Fruit fly (Drosophila melanogaster) whole organism, embryonic: Measurements from ENCODE around the gene Alp13.

ENCODE experiments used
- BEAF-32 ChIP-seq: fragments of 200-800 bp; sonication (Bioruptor generic); optimal IDR thresholded peaks from 3 replicates; lab custom pipeline; 2017; ENCODE audit warnings: missing biosample characterization, missing genetic modification characterization, mild to moderate bottlenecking, moderate library complexity, missing genetic modification reagents
- CG10209 ChIP-seq: fragments of 200-800 bp; sonication (Bioruptor generic); optimal IDR thresholded peaks from 3 replicates; lab custom pipeline; 2017; ENCODE audit warnings: missing biosample characterization, mild to moderate bottlenecking, missing genetic modification characterization, missing genetic modification reagents
- CG10959 ChIP-seq: fragments of 200-800 bp; sonication (Bioruptor generic); IDR thresholded peaks from 2 replicates; pipeline ENCODE4 v1.3.6; 2022; ENCODE audit warnings: missing biosample characterization, missing genetic modification characterization
- CG10979 ChIP-seq: fragments of 200-800 bp; sonication (Bioruptor generic); optimal IDR thresholded peaks from 2 replicates; lab custom pipeline; 2018; ENCODE audit warnings: missing biosample characterization, mild to moderate bottlenecking, missing genetic modification characterization, moderate library complexity
- CG11093 ChIP-seq: fragments of 200-800 bp; sonication (Bioruptor generic); IDR thresholded peaks from 3 replicates; pipeline ENCODE4 v1.3.6; 2022; ENCODE audit warnings: missing biosample characterization, missing genetic modification characterization
- CG11398 ChIP-seq: fragments of 200-800 bp; sonication (Bioruptor generic); optimal IDR thresholded peaks from 2 replicates; lab custom pipeline; 2016; ENCODE audit warnings: missing biosample characterization, missing genetic modification characterization
- CG11723 ChIP-seq: fragments of 200-800 bp; sonication (Bioruptor generic); optimal IDR thresholded peaks from 2 replicates; lab custom pipeline; 2017; ENCODE audit warnings: missing biosample characterization, mild to moderate bottlenecking, missing genetic modification characterization
- CG12744 ChIP-seq: fragments of 200-800 bp; sonication (Bioruptor generic); optimal IDR thresholded peaks from 2 replicates; lab custom pipeline; 2016; ENCODE audit warnings: missing biosample characterization, missing genetic modification characterization
- CG1529 ChIP-seq: fragments of 200-800 bp; sonication (Bioruptor generic); optimal IDR thresholded peaks from 3 replicates; lab custom pipeline; 2018; ENCODE audit warnings: missing biosample characterization, missing genetic modification characterization
- CG17328 ChIP-seq: fragments of 200-800 bp; sonication (Bioruptor generic); IDR thresholded peaks from 2 replicates; pipeline ENCODE4 v1.3.6; 2022; ENCODE audit warnings: missing biosample characterization, missing genetic modification characterization
- CG17361 ChIP-seq: fragments of 200-800 bp; sonication (Bioruptor generic); IDR thresholded peaks from 3 replicates; pipeline ENCODE4 v1.3.6; 2022; ENCODE audit warnings: missing biosample characterization, missing genetic modification characterization
- CG18011 ChIP-seq: fragments of 200-800 bp; sonication (Bioruptor generic); optimal IDR thresholded peaks from 2 replicates; lab custom pipeline; 2017; ENCODE audit warnings: missing biosample characterization, missing genetic modification characterization, mild to moderate bottlenecking, moderate library complexity, missing genotype
- CG2120 ChIP-seq: fragments of 200-800 bp; sonication (Bioruptor generic); optimal IDR thresholded peaks from 3 replicates; lab custom pipeline; 2016; ENCODE audit warnings: missing biosample characterization, missing genetic modification characterization
- CG2129 ChIP-seq: fragments of 200-800 bp; sonication (Bioruptor generic); IDR thresholded peaks from 2 replicates; pipeline ENCODE4 v1.3.6; 2022; ENCODE audit warnings: missing biosample characterization, missing genetic modification characterization; ENCODE audit not compliant: partially characterized antibody
- CG30020 ChIP-seq: fragments of 200-800 bp; optimal IDR thresholded peaks from 2 replicates; lab custom pipeline; 2019; ENCODE audit warnings: missing biosample characterization, mild to moderate bottlenecking, missing genetic modification characterization, moderate library complexity
- CG32772 ChIP-seq: fragments of 200-800 bp; sonication (Bioruptor generic); IDR thresholded peaks from 2 replicates; pipeline ENCODE4 v1.3.6; 2022; ENCODE audit warnings: missing biosample characterization, missing genetic modification characterization
- CG3726 ChIP-seq: fragments of 200-800 bp; sonication (Bioruptor generic); IDR thresholded peaks from 3 replicates; pipeline ENCODE4, ENCODE4 v1.3.6; 2022; ENCODE audit warnings: missing biosample characterization, missing genetic modification characterization
- CG4282 ChIP-seq: fragments of 200-800 bp; sonication (Bioruptor generic); optimal IDR thresholded peaks from 2 replicates; lab custom pipeline; 2016; ENCODE audit warnings: missing biosample characterization, missing genetic modification characterization
- CG4820 ChIP-seq: fragments of 200-800 bp; sonication (Bioruptor generic); optimal IDR thresholded peaks from 3 replicates; lab custom pipeline; 2016; ENCODE audit warnings: missing biosample characterization, missing genetic modification characterization
- CG6683 ChIP-seq: fragments of 200-800 bp; sonication (Bioruptor generic); optimal IDR thresholded peaks from 2 replicates; lab custom pipeline; 2017; ENCODE audit warnings: missing biosample characterization, mild to moderate bottlenecking, missing genetic modification characterization, missing genetic modification reagents
- CG7786 ChIP-seq: fragments of 200-800 bp; sonication (Bioruptor generic); optimal IDR thresholded peaks from 2 replicates; lab custom pipeline; 2016; ENCODE audit warnings: missing biosample characterization, missing genetic modification characterization
- CG8478 ChIP-seq: fragments of >200 bp; optimal IDR thresholded peaks from 2 replicates; lab custom pipeline; 2018
- Hmx ChIP-seq: fragments of 200-800 bp; sonication (Bioruptor generic); optimal IDR thresholded peaks from 2 replicates; lab custom pipeline; 2016; ENCODE audit warnings: missing biosample characterization, missing genetic modification characterization
- Lhr ChIP-seq: fragments of 200-800 bp; sonication (Bioruptor generic); optimal IDR thresholded peaks from 3 replicates; lab custom pipeline; 2017; ENCODE audit warnings: mild to moderate bottlenecking, missing biosample characterization, missing genetic modification reagents, missing genetic modification characterization
- Lim3 ChIP-seq: fragments of 200-800 bp; sonication (Bioruptor generic); IDR thresholded peaks from 2 replicates; pipeline ENCODE4 v1.3.6; 2022; ENCODE audit warnings: missing biosample characterization, missing genetic modification characterization
- Sox100B ChIP-seq: fragments of 200-800 bp; sonication (Bioruptor generic); optimal IDR thresholded peaks from 3 replicates; lab custom pipeline; 2018; ENCODE audit warnings: missing biosample characterization, mild to moderate bottlenecking, missing genetic modification characterization
- Trl ChIP-seq, 3 experiments: fragments of >200 bp in 2 of 3; fragments of 200-800 bp in 1 of 3; sonication (Bioruptor generic) in 1 of 3; optimal IDR thresholded peaks; 2 replicates in 1 of 3; 3 replicates in 2 of 3; lab custom pipeline; 2016 to 2017; ENCODE audit warnings: missing biosample characterization in 1 of 3, missing genetic modification characterization in 1 of 3
- YL-1 ChIP-seq: fragments of 200-800 bp; sonication (Bioruptor generic); optimal IDR thresholded peaks from 3 replicates; lab custom pipeline; 2017; ENCODE audit warnings: missing biosample characterization, mild to moderate bottlenecking, missing genetic modification characterization
- ase ChIP-seq: fragments of 200-800 bp; sonication (Bioruptor generic); IDR thresholded peaks from 3 replicates; pipeline ENCODE4 v1.3.6; 2022; ENCODE audit warnings: missing biosample characterization, missing genetic modification characterization
- ash1 ChIP-seq: fragments of 200-800 bp; sonication (Bioruptor generic); optimal IDR thresholded peaks from 2 replicates; lab custom pipeline; 2018; ENCODE audit warnings: missing biosample characterization, mild to moderate bottlenecking, missing genetic modification characterization
- bowl ChIP-seq: fragments of 200-800 bp; sonication (Bioruptor generic); IDR thresholded peaks from 2 replicates; pipeline ENCODE4 v1.3.6; 2022; ENCODE audit warnings: missing biosample characterization, missing genetic modification characterization
- bsh ChIP-seq, 2 experiments: fragments of 200-800 bp; sonication (Bioruptor generic); optimal IDR thresholded peaks; 2 replicates each; lab custom pipeline; 2017 to 2018; ENCODE audit warnings: mild to moderate bottlenecking in 2 of 2, missing biosample characterization in 2 of 2, missing genetic modification characterization in 2 of 2, moderate library complexity in 1 of 2
- chm ChIP-seq: fragments of 200-800 bp; sonication (Bioruptor generic); IDR thresholded peaks from 2 replicates; pipeline ENCODE4 v1.3.6; 2022; ENCODE audit warnings: missing biosample characterization, missing genetic modification characterization
- crc ChIP-seq: fragments of 200-800 bp; sonication (Bioruptor generic); optimal IDR thresholded peaks from 2 replicates; lab custom pipeline; 2016; ENCODE audit warnings: missing biosample characterization, missing genetic modification characterization
- dm ChIP-seq: fragments of 200-800 bp; sonication (Bioruptor generic); optimal IDR thresholded peaks from 3 replicates; lab custom pipeline; 2016; ENCODE audit warnings: missing biosample characterization, missing genetic modification characterization
- gcm ChIP-seq: fragments of 200-800 bp; sonication (Bioruptor generic); optimal IDR thresholded peaks from 2 replicates; lab custom pipeline; 2019; ENCODE audit warnings: missing biosample characterization, mild to moderate bottlenecking, missing genetic modification characterization, moderate library complexity
- hkb ChIP-seq, 2 experiments: fragments of 200-800 bp in 1 of 2; fragments of >200 bp in 1 of 2; sonication (Bioruptor generic) in 1 of 2; IDR thresholded peaks in 1 of 2; optimal IDR thresholded peaks in 1 of 2; 2 replicates each; pipeline versions ENCODE4 v1.3.6 to Lab custom; 2017 to 2022; ENCODE audit warnings: missing biosample characterization in 1 of 2, missing genetic modification characterization in 1 of 2
- jing ChIP-seq: fragments of 200-800 bp; sonication (Bioruptor generic); optimal IDR thresholded peaks from 2 replicates; lab custom pipeline; 2018; ENCODE audit warnings: missing biosample characterization, mild to moderate bottlenecking, missing genetic modification characterization
- lab ChIP-seq: fragments of 200-800 bp; sonication (Bioruptor generic); optimal IDR thresholded peaks from 3 replicates; lab custom pipeline; 2017; ENCODE audit warnings: missing biosample characterization, missing genetic modification characterization, mild to moderate bottlenecking, moderate library complexity, missing genetic modification reagents
- lilli ChIP-seq: fragments of 200-800 bp; sonication (Bioruptor generic); optimal IDR thresholded peaks from 3 replicates; lab custom pipeline; 2016; ENCODE audit warnings: missing biosample characterization, missing genetic modification characterization
- nau ChIP-seq: fragments of 200-800 bp; sonication (Bioruptor generic); optimal IDR thresholded peaks from 3 replicates; lab custom pipeline; 2017; ENCODE audit warnings: missing biosample characterization, mild to moderate bottlenecking, missing genetic modification characterization, missing genetic modification reagents
- nmo ChIP-seq: fragments of 200-800 bp; sonication (Bioruptor generic); optimal IDR thresholded peaks from 2 replicates; lab custom pipeline; 2018; ENCODE audit warnings: missing biosample characterization, mild to moderate bottlenecking, missing genetic modification characterization, moderate library complexity
- org-1 ChIP-seq: fragments of 200-800 bp; sonication (Bioruptor generic); optimal IDR thresholded peaks from 2 replicates; lab custom pipeline; 2017; ENCODE audit warnings: missing biosample characterization, missing genetic modification characterization
- pb ChIP-seq: fragments of 200-800 bp; sonication (Bioruptor generic); optimal IDR thresholded peaks from 3 replicates; lab custom pipeline; 2016; ENCODE audit warnings: missing biosample characterization, missing genetic modification characterization
- rib ChIP-seq: fragments of 200-800 bp; sonication (Bioruptor generic); IDR thresholded peaks from 2 replicates; pipeline ENCODE4 v1.3.6; 2022; ENCODE audit warnings: missing biosample characterization, missing genetic modification characterization
- stwl ChIP-seq: fragments of 200-800 bp; sonication (Bioruptor generic); optimal IDR thresholded peaks from 3 replicates; lab custom pipeline; 2018; ENCODE audit warnings: missing biosample characterization, mild to moderate bottlenecking, missing genetic modification characterization, moderate library complexity
- vnd ChIP-seq: fragments of 200-800 bp; sonication (Bioruptor generic); IDR thresholded peaks from 3 replicates; pipeline ENCODE4 v1.3.6; 2022; ENCODE audit warnings: missing biosample characterization, missing genetic modification characterization; ENCODE audit not compliant: partially characterized antibody
- wor ChIP-seq: fragments of 200-800 bp; sonication (Bioruptor generic); IDR thresholded peaks from 2 replicates; pipeline ENCODE4 v1.3.6; 2022; ENCODE audit warnings: missing biosample characterization, missing genetic modification characterization
- zfh2 ChIP-seq: fragments of 200-800 bp; sonication (Bioruptor generic); optimal IDR thresholded peaks from 2 replicates; lab custom pipeline; 2016; ENCODE audit warnings: missing biosample characterization, missing genetic modification characterization

Alp13 gene

DNA sequence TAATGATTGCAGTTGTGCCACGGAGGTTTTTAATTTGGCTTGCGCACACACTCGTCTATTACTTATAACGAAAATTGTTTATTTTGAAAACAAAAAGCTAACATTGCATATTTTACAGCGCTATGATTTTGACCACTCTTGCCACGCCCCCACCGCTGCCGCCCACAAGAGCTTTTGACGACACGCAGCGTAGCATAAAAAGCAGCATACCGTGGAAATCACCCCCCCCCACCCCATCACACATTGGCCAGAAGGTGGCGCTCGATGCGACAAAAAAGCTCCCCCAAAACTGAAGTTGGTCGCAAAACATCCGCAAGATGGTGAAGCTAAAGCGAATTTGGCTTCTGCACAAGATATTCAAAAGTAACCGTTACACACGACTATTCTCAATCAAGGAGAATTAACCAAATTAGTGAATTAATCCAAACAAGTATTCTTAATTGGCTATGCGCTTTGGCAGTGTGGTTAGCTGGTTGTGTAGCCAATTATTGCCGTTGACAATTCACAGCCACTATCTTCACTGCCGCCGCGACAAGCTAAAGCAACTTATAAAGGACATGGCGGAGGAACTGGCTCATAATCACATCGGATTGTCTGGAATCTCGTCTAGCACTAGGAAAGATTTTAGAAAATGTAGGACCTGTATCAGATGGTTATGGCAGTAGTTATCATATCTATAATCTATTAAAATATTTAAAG is 25.5 kb upstream of the Alp13 start (continued):
- TF ChIP-seq CG11398 (GFP tag; lab: Kevin White, UChicago) (no peak), Lhr (GFP tag; lab: Kevin White, UChicago) (peak; percentile 63), CG4282 (GFP tag; lab: Kevin White, UChicago) (no peak), Trl (optimal IDR thresholded peaks at IDR 0.05; lab: Kevin White, UChicago) (no peak), Trl (GFP tag; optimal IDR thresholded peaks at IDR 0.05; lab: Kevin White, UChicago) (peak; percentile 52), stwl (no peak), CG3726 (no peak), gcm (GFP tag; lab: Kevin White, UChicago) (no peak), Sox100B (no peak), CG8478 (lab: Kevin White, UChicago) (no peak), crc (GFP tag; lab: Kevin White, UChicago) (no peak), pb (GFP tag; lab: Kevin White, UChicago) (no peak), lab (peak; percentile 70), Lim3 (GFP tag; lab: Robert Waterston, UW) (no peak), CG6683 (GFP tag; lab: Kevin White, UChicago) (peak; percentile 5), lilli (GFP tag; lab: Kevin White, UChicago) (no peak), CG11723 (no peak), CG10979 (tag; lab: Kevin White, UChicago) (no peak), zfh2 (no peak), jing (GFP tag; lab: Kevin White, UChicago) (no peak), CG12744 (GFP tag; lab: Kevin White, UChicago) (no peak), hkb (optimal IDR thresholded peaks at IDR 0.05; lab: Kevin White, UChicago) (peak; percentile 22), hkb (GFP tag; IDR thresholded peaks at IDR 0.05; lab: Robert Waterston, UW) (no peak; the same call in 1 of the 2 replicates), ash1 (GFP tag; lab: Kevin White, UChicago) (peak; percentile 1), YL-1 (no peak), dm (no peak), CG4820 (peak; percentile 8), CG10209 (GFP tag; lab: Kevin White, UChicago) (peak; percentile 8), vnd (GFP tag; lab: Robert Waterston, UW) (no peak), rib (GFP tag; lab: Robert Waterston, UW) (no peak), CG2120 (GFP tag; lab: Kevin White, UChicago) (peak; percentile 10), CG17328 (no peak), CG7786 (GFP tag; lab: Kevin White, UChicago) (no peak), CG32772 (peak; percentile 32; the same call in 1 of the 2 replicates), nmo (GFP tag; lab: Kevin White, UChicago) (peak; percentile 10), CG10959 (GFP tag; lab: Robert Waterston, UW) (no peak), CG2129 (GFP tag; lab: Robert Waterston, UW) (no peak), wor (no peak), bowl (GFP tag; lab: Robert Waterston, UW) (0 out of 2 replicates have a peak, but pooled peaks have one; percentile 58), bsh (GFP tag; optimal IDR thresholded peaks at IDR 0.05; lab: Kevin White, UChicago) (peak in 1 of 2 experiments; percentile 11), CG18011 (GFP tag; lab: Kevin White, UChicago) (no peak), CG30020 (tag; lab: Kevin White, UChicago) (no peak), CG17361 (GFP tag; lab: Robert Waterston, UW) (no peak), CG1529 (GFP tag; lab: Kevin White, UChicago) (no peak), Hmx (GFP tag; lab: Kevin White, UChicago) (no peak), chm (GFP tag; lab: Robert Waterston, UW) (0 out of 2 replicates have a peak, but pooled peaks have one; percentile 59), org-1 (GFP tag; lab: Kevin White, UChicago) (peak; percentile 15), ase (peak; percentile 45; the same call in 1 of the 3 replicates), BEAF-32 (GFP tag; lab: Kevin White, UChicago) (no peak), CG11093 (0 out of 3 replicates have a peak, but pooled peaks have one; percentile 50), nau (GFP tag; lab: Kevin White, UChicago) (peak; percentile 18)
